Fruit fly (Drosophila melanogaster) whole organism, embryonic: ENCODE results near the gene Ada1-2.

Source experiments
- ATbp ChIP-seq: fragments of 200-800 bp; sonication (Bioruptor generic); optimal IDR thresholded peaks from 2 replicates; lab custom pipeline; 2017; ENCODE audit warnings: missing biosample characterization, mild to moderate bottlenecking, missing genetic modification characterization, missing genetic modification reagents
- CG10209 ChIP-seq: fragments of 200-800 bp; sonication (Bioruptor generic); optimal IDR thresholded peaks from 3 replicates; lab custom pipeline; 2017; ENCODE audit warnings: missing biosample characterization, mild to moderate bottlenecking, missing genetic modification characterization, missing genetic modification reagents
- CG1024 ChIP-seq: fragments of 200-800 bp; sonication (Bioruptor generic); IDR thresholded peaks from 2 replicates; pipeline ENCODE4 v1.3.6; 2022; ENCODE audit warnings: missing biosample characterization, missing genetic modification characterization
- CG10274 ChIP-seq: fragments of 200-800 bp; sonication (Bioruptor generic); optimal IDR thresholded peaks from 3 replicates; lab custom pipeline; 2017; ENCODE audit warnings: missing biosample characterization, mild to moderate bottlenecking, missing genetic modification characterization
- CG10543 ChIP-seq: fragments of 200-800 bp; sonication (Bioruptor generic); optimal IDR thresholded peaks from 3 replicates; lab custom pipeline; 2017; ENCODE audit warnings: missing biosample characterization, mild to moderate bottlenecking, missing genetic modification characterization, moderate library complexity
- CG11504 ChIP-seq: fragments of 200-800 bp; sonication (Bioruptor generic); optimal IDR thresholded peaks from 3 replicates; lab custom pipeline; 2019; ENCODE audit warnings: missing biosample characterization, mild to moderate bottlenecking, missing genetic modification characterization, moderate library complexity
- CG12071 ChIP-seq: fragments of 200-800 bp; sonication (Bioruptor generic); optimal IDR thresholded peaks from 3 replicates; lab custom pipeline; 2018; ENCODE audit warnings: missing biosample characterization, mild to moderate bottlenecking, missing genetic modification characterization
- CG12219 ChIP-seq: fragments of 200-800 bp; sonication (Bioruptor generic); optimal IDR thresholded peaks from 3 replicates; lab custom pipeline; 2018; ENCODE audit warnings: missing biosample characterization, mild to moderate bottlenecking, missing genetic modification characterization
- CG12769 ChIP-seq: fragments of 200-800 bp; sonication (Bioruptor generic); optimal IDR thresholded peaks from 2 replicates; lab custom pipeline; 2019; ENCODE audit warnings: missing biosample characterization, mild to moderate bottlenecking, missing genetic modification characterization, moderate library complexity
- CG13287 ChIP-seq: fragments of 200-800 bp; sonication (Bioruptor generic); IDR thresholded peaks from 2 replicates; pipeline ENCODE4 v1.3.6; 2022; ENCODE audit warnings: missing biosample characterization, missing genetic modification characterization; ENCODE audit not compliant: partially characterized antibody
- CG13424 ChIP-seq: fragments of 200-800 bp; sonication (Bioruptor generic); optimal IDR thresholded peaks from 2 replicates; lab custom pipeline; 2019; ENCODE audit warnings: missing biosample characterization, mild to moderate bottlenecking, missing genetic modification characterization, moderate library complexity
- CG1603 ChIP-seq: fragments of 200-800 bp; sonication (Bioruptor generic); optimal IDR thresholded peaks from 2 replicates; lab custom pipeline; 2019; ENCODE audit warnings: missing biosample characterization, mild to moderate bottlenecking, missing genetic modification characterization, moderate library complexity
- CG17359 ChIP-seq: fragments of 200-800 bp; sonication (Bioruptor generic); optimal IDR thresholded peaks from 3 replicates; lab custom pipeline; 2018; ENCODE audit warnings: missing biosample characterization, mild to moderate bottlenecking, missing genetic modification characterization, moderate library complexity
- CG2120 ChIP-seq: fragments of 200-800 bp; sonication (Bioruptor generic); optimal IDR thresholded peaks from 3 replicates; lab custom pipeline; 2016; ENCODE audit warnings: missing biosample characterization, missing genetic modification characterization
- CG2199 ChIP-seq: fragments of 200-800 bp; sonication (Bioruptor generic); IDR thresholded peaks from 3 replicates; pipeline ENCODE4 v1.3.6; 2022; ENCODE audit warnings: missing biosample characterization, missing genetic modification characterization
- CG2678 ChIP-seq: fragments of 200-800 bp; sonication (Bioruptor generic); optimal IDR thresholded peaks from 3 replicates; lab custom pipeline; 2019; ENCODE audit warnings: missing biosample characterization, mild to moderate bottlenecking, missing genetic modification characterization, moderate library complexity
- CG31441 ChIP-seq: fragments of 200-800 bp; sonication (Bioruptor generic); IDR thresholded peaks from 2 replicates; pipeline ENCODE4 v1.3.6; 2022; ENCODE audit warnings: missing biosample characterization, missing genetic modification characterization
- CG3163 ChIP-seq: fragments of 200-800 bp; sonication (Bioruptor generic); optimal IDR thresholded peaks from 3 replicates; lab custom pipeline; 2016; ENCODE audit warnings: missing biosample characterization, missing genetic modification characterization
- CG7839 ChIP-seq: fragments of 200-800 bp; sonication (Bioruptor generic); optimal IDR thresholded peaks from 3 replicates; lab custom pipeline; 2018; ENCODE audit warnings: missing biosample characterization, mild to moderate bottlenecking, missing genetic modification characterization, moderate library complexity
- CG9876 ChIP-seq: fragments of 200-800 bp; sonication (Bioruptor generic); optimal IDR thresholded peaks from 2 replicates; lab custom pipeline; 2016; ENCODE audit warnings: missing biosample characterization, missing genetic modification characterization
- Dbx ChIP-seq: fragments of 200-800 bp; sonication (Bioruptor generic); IDR thresholded peaks from 3 replicates; pipeline ENCODE4 v1.3.6; 2022; ENCODE audit warnings: missing biosample characterization, missing genetic modification characterization
- Dip3 ChIP-seq: fragments of 200-800 bp; sonication (Bioruptor generic); optimal IDR thresholded peaks from 3 replicates; lab custom pipeline; 2016; ENCODE audit warnings: missing biosample characterization, missing genetic modification characterization
- E2f1 ChIP-seq: fragments of 200-800 bp; sonication (Bioruptor generic); IDR thresholded peaks from 2 replicates; pipeline ENCODE4 v1.3.6; 2022; ENCODE audit warnings: missing biosample characterization, missing genetic modification characterization
- Ets65A ChIP-seq: fragments of 200-800 bp; sonication (Bioruptor generic); peaks from one replicate; lab custom pipeline; 2016; ENCODE audit warnings: missing biosample characterization, missing genetic modification characterization
- Hmr ChIP-seq: fragments of 200-800 bp; sonication (Bioruptor generic); optimal IDR thresholded peaks from 3 replicates; lab custom pipeline; 2017; ENCODE audit warnings: mild to moderate bottlenecking, missing biosample characterization, missing genetic modification reagents, missing genetic modification characterization
- Meics ChIP-seq: fragments of 200-800 bp; sonication (Bioruptor generic); optimal IDR thresholded peaks from 2 replicates; lab custom pipeline; 2017; ENCODE audit warnings: missing biosample characterization, mild to moderate bottlenecking, missing genetic modification characterization
- Opbp ChIP-seq: fragments of 200-800 bp; sonication (Bioruptor generic); IDR thresholded peaks from 3 replicates; pipeline ENCODE4 v1.3.6; 2022; ENCODE audit warnings: missing biosample characterization, missing genetic modification characterization; ENCODE audit not compliant: partially characterized antibody
- Rfx ChIP-seq: fragments of 200-800 bp; sonication (Bioruptor generic); IDR thresholded peaks from 2 replicates; pipeline ENCODE4 v1.3.6; 2022; ENCODE audit warnings: missing biosample characterization, missing genetic modification characterization
- Sry-δ ChIP-seq: fragments of 200-800 bp; sonication (Bioruptor generic); optimal IDR thresholded peaks from 2 replicates; lab custom pipeline; 2016; ENCODE audit warnings: missing biosample characterization, missing genetic modification characterization
- amos ChIP-seq: fragments of 200-800 bp; sonication (Bioruptor generic); IDR thresholded peaks from 2 replicates; pipeline ENCODE4 v1.3.6; 2022; ENCODE audit warnings: missing biosample characterization, missing genetic modification characterization; ENCODE audit not compliant: partially characterized antibody
- btn ChIP-seq: fragments of 200-800 bp; sonication (Bioruptor generic); optimal IDR thresholded peaks from 2 replicates; lab custom pipeline; 2016; ENCODE audit warnings: missing biosample characterization, missing genetic modification characterization
- caup ChIP-seq: fragments of 200-800 bp; sonication (Bioruptor generic); optimal IDR thresholded peaks from 3 replicates; lab custom pipeline; 2017; ENCODE audit warnings: missing biosample characterization, mild to moderate bottlenecking, missing genetic modification characterization, moderate library complexity; ENCODE audit not compliant: severe bottlenecking
- chinmo ChIP-seq: fragments of 200-800 bp; sonication (Bioruptor generic); IDR thresholded peaks from 4 replicates; pipeline ENCODE4 v1.3.6; 2022; ENCODE audit warnings: missing biosample characterization, missing genetic modification characterization; ENCODE audit not compliant: partially characterized antibody
- en ChIP-seq: fragments of 200-800 bp; sonication (Bioruptor generic); optimal IDR thresholded peaks from 2 replicates; lab custom pipeline; 2016; ENCODE audit warnings: missing biosample characterization, missing genetic modification characterization
- exex ChIP-seq: fragments of 200-800 bp; sonication (Bioruptor generic); optimal IDR thresholded peaks from 4 replicates; lab custom pipeline; 2018; ENCODE audit warnings: missing biosample characterization, mild to moderate bottlenecking, missing genetic modification characterization, moderate library complexity
- gcm2 ChIP-seq: fragments of 200-800 bp; sonication (Bioruptor generic); optimal IDR thresholded peaks from 2 replicates; lab custom pipeline; 2016; ENCODE audit warnings: missing biosample characterization, missing genetic modification characterization
- grau ChIP-seq: fragments of 200-800 bp; optimal IDR thresholded peaks from 3 replicates; lab custom pipeline; 2019; ENCODE audit warnings: missing biosample characterization, mild to moderate bottlenecking, missing genetic modification characterization, moderate library complexity
- hkb ChIP-seq, 2 experiments: fragments of 200-800 bp in 1 of 2; fragments of >200 bp in 1 of 2; sonication (Bioruptor generic) in 1 of 2; IDR thresholded peaks in 1 of 2; optimal IDR thresholded peaks in 1 of 2; 2 replicates each; pipeline versions ENCODE4 v1.3.6 to Lab custom; 2017 to 2022; ENCODE audit warnings: missing biosample characterization in 1 of 2, missing genetic modification characterization in 1 of 2
- ind ChIP-seq: fragments of 200-800 bp; sonication (Bioruptor generic); optimal IDR thresholded peaks from 3 replicates; lab custom pipeline; 2016; ENCODE audit warnings: missing biosample characterization, missing genetic modification characterization
- inv ChIP-seq: fragments of 200-800 bp; sonication (Bioruptor generic); IDR thresholded peaks from 2 replicates; pipeline ENCODE4 v1.3.6; 2022; ENCODE audit warnings: missing biosample characterization, missing genetic modification characterization; ENCODE audit not compliant: partially characterized antibody
- kah ChIP-seq: fragments of 200-800 bp; sonication (Bioruptor generic); optimal IDR thresholded peaks from 2 replicates; lab custom pipeline; 2018; ENCODE audit warnings: missing biosample characterization, mild to moderate bottlenecking, missing genetic modification characterization
- lov ChIP-seq, 2 experiments: fragments of 200-800 bp in 1 of 2; fragments of >200 bp in 1 of 2; sonication (Bioruptor generic) in 1 of 2; IDR thresholded peaks in 1 of 2; optimal IDR thresholded peaks in 1 of 2; 2 replicates in 1 of 2; 3 replicates in 1 of 2; pipeline versions ENCODE4 v1.3.6 to Lab custom; 2017 to 2022; ENCODE audit warnings: missing biosample characterization in 1 of 2, missing genetic modification characterization in 1 of 2
- peb ChIP-seq: fragments of 200-800 bp; sonication (Bioruptor generic); IDR thresholded peaks from 2 replicates; pipeline ENCODE4 v1.3.6; 2022; ENCODE audit warnings: missing biosample characterization, missing genetic modification characterization
- slbo ChIP-seq: fragments of 200-800 bp; sonication (Bioruptor generic); IDR thresholded peaks from 2 replicates; pipeline ENCODE4 v1.3.6; 2022; ENCODE audit warnings: missing biosample characterization, missing genetic modification characterization
- tap ChIP-seq: fragments of 200-800 bp; optimal IDR thresholded peaks from 3 replicates; lab custom pipeline; 2019; ENCODE audit warnings: missing biosample characterization, mild to moderate bottlenecking, missing genetic modification characterization, moderate library complexity
- tio ChIP-seq: fragments of 200-800 bp; sonication (Bioruptor generic); optimal IDR thresholded peaks from 2 replicates; lab custom pipeline; 2017; ENCODE audit warnings: missing biosample characterization, missing genetic modification characterization, inconsistent platforms
- toy ChIP-seq: fragments of 200-800 bp; sonication (Bioruptor generic); IDR thresholded peaks from 2 replicates; pipeline ENCODE4 v1.3.6; 2022; ENCODE audit warnings: missing biosample characterization, missing genetic modification characterization
- unpg ChIP-seq: fragments of 200-800 bp; sonication (Bioruptor generic); optimal IDR thresholded peaks from 3 replicates; lab custom pipeline; 2018; ENCODE audit warnings: missing biosample characterization, mild to moderate bottlenecking, missing genetic modification characterization, moderate library complexity
- vvl ChIP-seq: fragments of 200-800 bp; sonication (Bioruptor generic); IDR thresholded peaks from 2 replicates; pipeline ENCODE4 v1.3.6; 2022; ENCODE audit warnings: missing biosample characterization, missing genetic modification characterization

Gene Ada1-2

dm6 chr2L:12025505-12025904, 32.8 kb downstream of the Ada1-2 start:
- TF ChIP-seq CG10274 (peak; percentile 98), grau (peak; percentile 22), CG2120 (GFP tag; lab: Kevin White, UChicago) (peak; percentile 7), CG10209 (GFP tag; lab: Kevin White, UChicago) (peak; percentile 13), CG1603 (tag; lab: Kevin White, UChicago) (peak; percentile 17), tap (tag; lab: Kevin White, UChicago) (peak; percentile 3), Sry-δ (no peak), amos (GFP tag; lab: Robert Waterston, UW) (no peak), CG11504 (tag; lab: Kevin White, UChicago) (peak; percentile 54), btn (GFP tag; lab: Kevin White, UChicago) (no peak), inv (GFP tag; lab: Robert Waterston, UW) (no peak), unpg (GFP tag; lab: Kevin White, UChicago) (peak; percentile 8), kah (GFP tag; lab: Kevin White, UChicago) (peak; percentile 64), Opbp (GFP tag; lab: Robert Waterston, UW) (no peak), tio (no peak), vvl (peak; percentile 10; the same call in 1 of the 2 replicates), CG13424 (tag; lab: Kevin White, UChicago) (peak; percentile 15), CG12769 (tag; lab: Kevin White, UChicago) (peak; percentile 83), CG7839 (tag; lab: Kevin White, UChicago) (peak; percentile 20), CG12071 (GFP tag; lab: Kevin White, UChicago) (peak; percentile 43), Meics (GFP tag; lab: Kevin White, UChicago) (no peak), CG17359 (peak; percentile 7), CG1024 (GFP tag; lab: Robert Waterston, UW) (no peak), CG3163 (GFP tag; lab: Kevin White, UChicago) (no peak), CG2199 (GFP tag; lab: Robert Waterston, UW) (0 out of 3 replicates have a peak, but pooled peaks have one; percentile 55), gcm2 (GFP tag; lab: Kevin White, UChicago) (no peak), Rfx (GFP tag; lab: Robert Waterston, UW) (peak; percentile 52; the same call in 1 of the 2 replicates), toy (GFP tag; lab: Robert Waterston, UW) (no peak), hkb (optimal IDR thresholded peaks at IDR 0.05; lab: Kevin White, UChicago) (no peak), hkb (GFP tag; IDR thresholded peaks at IDR 0.05; lab: Robert Waterston, UW) (no peak), Ets65A (GFP tag; lab: Kevin White, UChicago) (peak; percentile 70), lov (optimal IDR thresholded peaks at IDR 0.05; lab: Kevin White, UChicago) (no peak), lov (GFP tag; IDR thresholded peaks at IDR 0.05; lab: Robert Waterston, UW) (0 out of 3 replicates have a peak, but pooled peaks have one; percentile 45), CG10543 (GFP tag; lab: Kevin White, UChicago) (peak; percentile 44), exex (tag; lab: Kevin White, UChicago) (no peak), Dbx (no peak), caup (GFP tag; lab: Kevin White, UChicago) (no peak), slbo (GFP tag; lab: Robert Waterston, UW) (peak; percentile 38; the same call in 1 of the 2 replicates), E2f1 (0 out of 2 replicates have a peak, but pooled peaks have one; percentile 9), CG31441 (0 out of 2 replicates have a peak, but pooled peaks have one; percentile 18), Hmr (peak; percentile 13), chinmo (GFP tag; lab: Robert Waterston, UW) (peak; percentile 82; the same call in 2 of the 4 replicates), ATbp (GFP tag; lab: Kevin White, UChicago) (peak; percentile 8), CG13287 (GFP tag; lab: Robert Waterston, UW) (no peak), ind (peak; percentile 0), peb (GFP tag; lab: Robert Waterston, UW) (no peak), Dip3 (GFP tag; lab: Kevin White, UChicago) (no peak), en (GFP tag; lab: Kevin White, UChicago) (no peak), CG9876 (no peak), CG12219 (GFP tag; lab: Kevin White, UChicago) (peak; percentile 3), CG2678 (tag; lab: Kevin White, UChicago) (peak; percentile 19)
